Worm (Caenorhabditis elegans) whole organism, young adult: ENCODE data around the gene mlc-2.

Source experiments
- F23B12.7 ChIP-seq: sonication (generic microtip); optimal IDR thresholded peaks from 2 replicates; lab custom pipeline; 2017; ENCODE audit warnings: missing genetic modification characterization, mild to moderate bottlenecking, missing compliant biosample characterization, antibody characterized with exemption, moderate library complexity; ENCODE audit not compliant: insufficient read depth
- K11D2.4 ChIP-seq: fragments of 200-800 bp; sonication (Bioruptor generic); IDR thresholded peaks from 2 replicates; pipeline ENCODE4 v1.3.6; 2022; ENCODE audit warnings: missing genetic modification reagents, missing genetic modification characterization, missing compliant biosample characterization
- ama-1 ChIP-seq, 3 experiments: fragments of 150-350 bp in 1 of 3; sonication (generic microtip) in 2 of 3; optimal IDR thresholded peaks; 2 replicates each; lab custom pipeline; 2014 to 2018; ENCODE audit warnings: missing biosample characterization in 2 of 3, missing genetic modification characterization in 2 of 3, missing genetic modification reagents in 2 of 3
- aptf-2 ChIP-seq: fragments of 200-800 bp; sonication (Bioruptor generic); conservative IDR thresholded peaks from 2 replicates; pipeline ENCODE4 v1.3.6; 2022; ENCODE audit warnings: missing genetic modification reagents, missing genetic modification characterization, missing compliant biosample characterization
- aptf-3 ChIP-seq: fragments of 200-800 bp; sonication (Bioruptor generic); IDR thresholded peaks from 2 replicates; pipeline ENCODE4 v1.3.6; 2022; ENCODE audit warnings: missing genetic modification characterization, missing compliant biosample characterization
- athp-1 ChIP-seq: sonication (generic microtip); optimal IDR thresholded peaks from 2 replicates; lab custom pipeline; 2017; ENCODE audit warnings: mild to moderate bottlenecking, missing genetic modification characterization, missing compliant biosample characterization
- attf-6 ChIP-seq: fragments of 200-800 bp; sonication (Bioruptor generic); IDR thresholded peaks from 2 replicates; pipeline ENCODE4 v1.3.6; 2022; ENCODE audit warnings: missing genetic modification reagents, missing genetic modification characterization, missing compliant biosample characterization
- bed-2 ChIP-seq: fragments of 200-800 bp; sonication (Bioruptor generic); IDR thresholded peaks from 2 replicates; pipeline ENCODE4 v1.3.6; 2022; ENCODE audit warnings: missing genetic modification reagents, missing genetic modification characterization, missing compliant biosample characterization
- cebp-1 ChIP-seq, 2 experiments: fragments of 200-800 bp in 1 of 2; sonication (Bioruptor generic) in 1 of 2; sonication (generic microtip) in 1 of 2; IDR thresholded peaks in 1 of 2; optimal IDR thresholded peaks in 1 of 2; 2 replicates each; pipeline versions ENCODE4 v1.3.6 to Lab custom; 2017 to 2022; ENCODE audit warnings: missing compliant biosample characterization in 2 of 2, missing genetic modification characterization in 2 of 2, mild to moderate bottlenecking in 1 of 2, missing genetic modification reagents in 1 of 2, moderate library complexity in 1 of 2
- ceh-79 ChIP-seq: sonication (generic microtip); optimal IDR thresholded peaks from 2 replicates; lab custom pipeline; 2017; ENCODE audit warnings: mild to moderate bottlenecking, missing genetic modification characterization, missing compliant biosample characterization
- ceh-91 ChIP-seq: fragments of 200-800 bp; sonication (Bioruptor generic); IDR thresholded peaks from 2 replicates; pipeline ENCODE4 v1.3.6; 2022; ENCODE audit warnings: missing genetic modification reagents, missing genetic modification characterization, missing compliant biosample characterization
- ekl-4 ChIP-seq: fragments of 200-800 bp; sonication (Bioruptor generic); IDR thresholded peaks from 2 replicates; pipeline ENCODE4 v1.3.6; 2022; ENCODE audit warnings: missing genetic modification reagents, missing genetic modification characterization, missing compliant biosample characterization
- fkh-3 ChIP-seq: sonication (generic microtip); optimal IDR thresholded peaks from 2 replicates; lab custom pipeline; 2016; ENCODE audit warnings: mild to moderate bottlenecking, missing genetic modification characterization, missing compliant biosample characterization
- gei-17 ChIP-seq: fragments of 200-800 bp; sonication (Bioruptor generic); optimal IDR thresholded peaks from 2 replicates; lab custom pipeline; 2018; ENCODE audit warnings: mild to moderate bottlenecking, missing genetic modification characterization, missing compliant biosample characterization
- hmg-1.2 ChIP-seq: fragments of 200-800 bp; sonication (Bioruptor generic); IDR thresholded peaks from 2 replicates; pipeline ENCODE4 v1.3.6; 2022; ENCODE audit warnings: missing genetic modification reagents, missing genetic modification characterization, missing compliant biosample characterization
- hrde-1 ChIP-seq: sonication (generic microtip); optimal IDR thresholded peaks from 2 replicates; lab custom pipeline; 2016; ENCODE audit warnings: missing genetic modification characterization, mild to moderate bottlenecking, missing compliant biosample characterization, moderate library complexity, missing genotype, missing genetic modification reagents, borderline replicate concordance
- hsf-1 ChIP-seq: fragments of 200-800 bp; sonication (Bioruptor generic); IDR thresholded peaks from 2 replicates; pipeline ENCODE4 v1.3.6; 2022; ENCODE audit warnings: missing genetic modification reagents, missing genetic modification characterization, missing compliant biosample characterization
- lin-40 ChIP-seq: sonication (generic microtip); optimal IDR thresholded peaks from 2 replicates; lab custom pipeline; 2016; ENCODE audit warnings: missing genetic modification characterization, mild to moderate bottlenecking, missing compliant biosample characterization, missing genotype, missing genetic modification reagents
- lsy-27 ChIP-seq: sonication (generic microtip); optimal IDR thresholded peaks from 2 replicates; lab custom pipeline; 2017; ENCODE audit warnings: missing genetic modification characterization, mild to moderate bottlenecking, missing compliant biosample characterization, antibody characterized with exemption, missing genotype, borderline replicate concordance; ENCODE audit not compliant: insufficient read depth
- madf-3 ChIP-seq: fragments of 200-800 bp; sonication (Bioruptor generic); IDR thresholded peaks from 2 replicates; pipeline ENCODE4 v1.3.6; 2022; ENCODE audit warnings: missing genetic modification reagents, missing genetic modification characterization, missing compliant biosample characterization
- madf-6 ChIP-seq: fragments of 200-800 bp; sonication (Bioruptor generic); IDR thresholded peaks from 2 replicates; pipeline ENCODE4 v1.3.6; 2022; ENCODE audit warnings: missing genetic modification reagents, missing genetic modification characterization, missing compliant biosample characterization
- madf-8 ChIP-seq: fragments of 200-800 bp; sonication (Bioruptor generic); conservative IDR thresholded peaks from 2 replicates; pipeline ENCODE4 v1.3.6; 2022; ENCODE audit warnings: missing genetic modification reagents, missing genetic modification characterization, missing compliant biosample characterization
- mes-4 ChIP-seq: sonication (generic microtip); optimal IDR thresholded peaks from 2 replicates; lab custom pipeline; 2016; ENCODE audit warnings: missing genotype, missing genetic modification characterization, missing compliant biosample characterization
- nfya-2 ChIP-seq: fragments of 200-800 bp; sonication (Bioruptor generic); IDR thresholded peaks from 2 replicates; pipeline ENCODE4 v1.3.6; 2022; ENCODE audit warnings: missing genetic modification reagents, missing genetic modification characterization, missing compliant biosample characterization
- nhr-120 ChIP-seq: fragments of 200-800 bp; sonication (Bioruptor generic); IDR thresholded peaks from 2 replicates; pipeline ENCODE4 v1.3.6; 2022; ENCODE audit warnings: missing genetic modification characterization, missing compliant biosample characterization
- pbrm-1 ChIP-seq: fragments of 200-800 bp; sonication (Bioruptor generic); IDR thresholded peaks from 2 replicates; pipeline ENCODE4 v1.3.6; 2022; ENCODE audit warnings: missing genetic modification reagents, missing genetic modification characterization, missing compliant biosample characterization
- rcor-1 ChIP-seq: fragments of 200-800 bp; sonication (Bioruptor generic); IDR thresholded peaks from 2 replicates; pipeline ENCODE4 v1.3.6; 2022; ENCODE audit warnings: missing genetic modification reagents, missing genetic modification characterization, missing compliant biosample characterization
- repo-1 ChIP-seq: sonication (generic microtip); optimal IDR thresholded peaks from 2 replicates; lab custom pipeline; 2017; ENCODE audit warnings: mild to moderate bottlenecking, missing genetic modification characterization, missing compliant biosample characterization
- rpc-1 ChIP-seq, 2 experiments: fragments of 150-350 bp in 1 of 2; sonication (generic microtip) in 1 of 2; optimal IDR thresholded peaks; 2 replicates each; lab custom pipeline; 2014 to 2018; ENCODE audit warnings: missing biosample characterization in 1 of 2, missing genetic modification characterization in 1 of 2, missing genetic modification reagents in 1 of 2, missing genotype in 1 of 2
- snpc-1.3 ChIP-seq: sonication (generic microtip); optimal IDR thresholded peaks from 2 replicates; lab custom pipeline; 2017; ENCODE audit warnings: missing genetic modification characterization, mild to moderate bottlenecking, missing compliant biosample characterization, antibody characterized with exemption, moderate library complexity, missing genotype, missing genetic modification reagents; ENCODE audit not compliant: insufficient read depth
- snpc-3.4 ChIP-seq: sonication (generic microtip); optimal IDR thresholded peaks from 2 replicates; lab custom pipeline; 2017; ENCODE audit warnings: missing genetic modification characterization, mild to moderate bottlenecking, missing compliant biosample characterization, antibody characterized with exemption, moderate library complexity, missing genotype, missing genetic modification reagents
- snpc-4 ChIP-seq, 5 experiments: fragments of 150-350 bp in 1 of 5; sonication (generic microtip) in 4 of 5; optimal IDR thresholded peaks; 2 replicates each; lab custom pipeline; 2014 to 2018; ENCODE audit warnings: missing genetic modification characterization in 5 of 5, missing biosample characterization in 3 of 5, antibody characterized with exemption in 2 of 5, mild to moderate bottlenecking in 2 of 5, missing compliant biosample characterization in 2 of 5, missing genotype in 2 of 5, moderate library complexity in 2 of 5, missing genetic modification reagents in 1 of 5
- somi-1 ChIP-seq: fragments of 200-800 bp; sonication (Bioruptor generic); optimal IDR thresholded peaks from 2 replicates; lab custom pipeline; 2018; ENCODE audit warnings: mild to moderate bottlenecking, missing genetic modification characterization, missing compliant biosample characterization
- tbp1 ChIP-seq: fragments of 200-800 bp; sonication (Bioruptor generic); optimal IDR thresholded peaks from 2 replicates; lab custom pipeline; 2018; ENCODE audit warnings: mild to moderate bottlenecking, missing genetic modification characterization, missing compliant biosample characterization
- xnd-1 ChIP-seq: sonication (generic microtip); optimal IDR thresholded peaks from 2 replicates; lab custom pipeline; 2016; ENCODE audit warnings: missing genotype, missing genetic modification reagents, missing genetic modification characterization, missing compliant biosample characterization
- ztf-18 ChIP-seq: sonication (generic microtip); optimal IDR thresholded peaks from 2 replicates; lab custom pipeline; 2016; ENCODE audit warnings: missing genotype, mild to moderate bottlenecking, missing genetic modification characterization, missing compliant biosample characterization
- ztf-26 ChIP-seq: sonication (generic microtip); optimal IDR thresholded peaks from 2 replicates; lab custom pipeline; 2017; ENCODE audit warnings: missing genetic modification characterization, missing compliant biosample characterization
- ztf-6 ChIP-seq: fragments of 200-800 bp; sonication (Bioruptor generic); IDR thresholded peaks from 2 replicates; pipeline ENCODE4 v1.3.6; 2022; ENCODE audit warnings: missing genetic modification reagents, missing genetic modification characterization, missing compliant biosample characterization

The mlc-2 gene

DNA sequence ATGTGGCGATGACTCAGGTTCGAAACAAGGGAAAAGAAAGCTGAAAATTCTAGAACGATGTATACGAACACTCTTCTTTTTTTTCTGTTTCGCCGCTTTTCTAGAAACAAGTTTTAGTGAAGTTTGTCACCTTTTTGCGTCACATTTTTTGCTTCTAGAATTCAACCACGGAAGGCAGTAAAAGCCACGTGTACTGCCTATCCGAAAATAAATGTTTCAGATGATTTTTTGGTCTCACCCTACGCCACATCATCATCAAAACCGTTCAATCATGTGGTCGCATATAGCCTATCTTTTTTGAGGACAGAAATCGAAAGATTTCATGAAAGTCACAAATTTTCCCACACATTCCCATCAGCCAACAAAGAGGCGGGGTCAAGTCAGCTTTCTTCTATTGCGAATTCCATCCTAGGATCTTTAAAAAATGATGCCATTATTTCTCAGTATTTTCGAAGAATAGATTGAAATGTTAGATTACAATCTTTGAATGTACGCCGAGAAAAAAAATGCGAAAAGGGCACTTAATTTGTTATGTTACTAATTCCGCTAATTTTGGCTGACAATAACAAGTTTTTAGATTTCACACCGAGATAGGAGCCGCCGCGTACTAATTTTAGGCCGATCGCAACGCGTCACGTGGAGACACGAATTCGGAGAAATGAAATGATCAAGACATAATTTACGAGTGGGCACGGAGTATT, 32.3 kb downstream of the mlc-2 start:
- TF ChIP-seq ekl-4 (GFP tag; lab: Robert Waterston, UW): no peak
- no peak for TF ChIP-seq madf-8 (GFP tag; lab: Robert Waterston, UW)
- peak; percentile 2 for TF ChIP-seq lin-40 (tag; lab: Kevin White, UChicago)
- TF ChIP-seq F23B12.7 (tag; lab: Kevin White, UChicago): no peak
- TF ChIP-seq K11D2.4 (GFP tag; lab: Robert Waterston, UW): peak; percentile 75
- TF ChIP-seq xnd-1: no peak
- no peak for TF ChIP-seq bed-2 (GFP tag; lab: Robert Waterston, UW)
- TF ChIP-seq ztf-26 (tag; lab: Kevin White, UChicago): peak; percentile 4
- TF ChIP-seq cebp-1 (GFP tag; IDR thresholded peaks at IDR 0.05; lab: Robert Waterston, UW): no peak
- no peak for TF ChIP-seq cebp-1 (tag; optimal IDR thresholded peaks at IDR 0.05; lab: Kevin White, UChicago)
- TF ChIP-seq aptf-2 (GFP tag; lab: Robert Waterston, UW): no peak
- no peak for TF ChIP-seq tbp1 (GFP tag; lab: Kevin White, UChicago)
- peak; percentile 11 for TF ChIP-seq somi-1 (GFP tag; lab: Kevin White, UChicago)
- TF ChIP-seq ceh-79: no peak
- no peak for TF ChIP-seq gei-17 (GFP tag; lab: Kevin White, UChicago)
- no peak for TF ChIP-seq ceh-91 (GFP tag; lab: Robert Waterston, UW)
- no peak for TF ChIP-seq madf-3 (GFP tag; lab: Robert Waterston, UW)

ce11 chrX:17422593-17422992, 33.8 kb downstream of the mlc-2 start:
- TF ChIP-seq snpc-4 (GFP tag; optimal IDR thresholded peaks at IDR 0.05; lab: Kevin White, UChicago) (no peak), snpc-4 (tag; optimal IDR thresholded peaks at IDR 0.05; lab: Kevin White, UChicago) (no peak), hmg-1.2 (GFP tag; lab: Robert Waterston, UW) (no peak), nhr-120 (GFP tag; lab: Robert Waterston, UW) (no peak), ztf-18 (tag; lab: Kevin White, UChicago) (no peak), hrde-1 (tag; lab: Kevin White, UChicago) (no peak), ztf-6 (GFP tag; lab: Robert Waterston, UW) (no peak), madf-6 (no peak), lsy-27 (tag; lab: Kevin White, UChicago) (no peak)

DNA sequence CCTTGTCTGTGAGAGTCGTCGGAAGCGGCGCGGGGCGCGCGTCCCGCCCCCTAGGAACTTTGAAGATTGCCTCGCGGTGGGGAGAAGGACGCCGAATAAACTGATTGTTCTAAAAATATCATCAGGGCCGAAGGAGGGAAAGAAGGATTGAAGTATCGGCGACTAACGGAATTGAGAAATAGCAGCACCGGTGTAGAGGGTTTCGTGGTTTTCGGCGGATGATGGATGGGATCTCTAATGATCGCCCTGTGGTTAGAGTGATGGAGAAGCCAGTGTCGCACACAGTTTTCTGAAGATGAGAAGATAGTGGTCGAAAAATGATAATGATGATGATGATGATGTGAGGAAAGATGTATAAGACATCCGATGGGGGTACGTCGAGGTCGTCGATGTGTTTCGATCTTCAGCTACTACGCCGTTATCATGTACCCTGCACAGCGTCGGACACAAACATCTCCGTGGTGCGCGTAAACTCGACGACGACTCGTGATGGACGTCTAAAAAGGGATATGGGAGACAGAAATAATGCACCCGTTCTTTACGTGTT, 34.8 kb downstream of the mlc-2 start, which contains the start of gene osm-11:
TSS of gene osm-11 (minus strand) at position 51 of the 547 bp plus-strand sequence.
- TF ChIP-seq aptf-3 (no peak), rcor-1 (no peak), snpc-1.3 (tag; lab: Kevin White, UChicago) (no peak), repo-1 (tag; lab: Kevin White, UChicago) (no peak), attf-6 (GFP tag; lab: Robert Waterston, UW) (no peak), madf-6 (no peak), ceh-79 (no peak), F23B12.7 (tag; lab: Kevin White, UChicago) (no peak), rpc-1 (optimal IDR thresholded peaks at IDR 0.05; lab: Kevin White, UChicago) (no peak), rpc-1 (tag; optimal IDR thresholded peaks at IDR 0.05; lab: Kevin White, UChicago) (no peak), hsf-1 (GFP tag; lab: Robert Waterston, UW) (no peak), pbrm-1 (no peak), nfya-2 (GFP tag; lab: Robert Waterston, UW) (no peak), athp-1 (tag; lab: Kevin White, UChicago) (no peak), snpc-3.4 (tag; lab: Kevin White, UChicago) (no peak), ztf-18 (tag; lab: Kevin White, UChicago) (no peak), ama-1 (optimal IDR thresholded peaks at IDR 0.05; lab: Kevin White, UChicago) (no peak), ama-1 (GFP tag; optimal IDR thresholded peaks at IDR 0.05; lab: Kevin White, UChicago) (no peak), mes-4 (no peak), bed-2 (GFP tag; lab: Robert Waterston, UW) (no peak), fkh-3 (tag; lab: Kevin White, UChicago) (no peak)
- TF ChIP-seq, all 124 proteins: peak for 0
